Fruit fly (Drosophila melanogaster) whole organism, prepupa: Measurements from ENCODE around the gene unk.

Experiments
- CG10631 ChIP-seq: fragments of 200-800 bp; sonication (Bioruptor generic); optimal IDR thresholded peaks from 2 replicates; lab custom pipeline; 2016; ENCODE audit warnings: missing biosample characterization, missing genetic modification characterization
- CG10669 ChIP-seq: fragments of 200-800 bp; sonication (Bioruptor generic); optimal IDR thresholded peaks from 3 replicates; lab custom pipeline; 2018; ENCODE audit warnings: missing biosample characterization, mild to moderate bottlenecking, missing genetic modification characterization, moderate library complexity
- CG11294 ChIP-seq: fragments of 200-800 bp; sonication (Bioruptor generic); IDR thresholded peaks from 2 replicates; pipeline ENCODE4 v1.3.6; 2022; ENCODE audit warnings: missing biosample characterization, missing genetic modification characterization
- CG11762 ChIP-seq: fragments of 200-800 bp; sonication (Bioruptor generic); optimal IDR thresholded peaks from 3 replicates; lab custom pipeline; 2016; ENCODE audit warnings: missing biosample characterization, missing genetic modification characterization; ENCODE audit not compliant: insufficient read depth
- CG1621 ChIP-seq: fragments of 200-800 bp; sonication (Bioruptor generic); optimal IDR thresholded peaks from 3 replicates; lab custom pipeline; 2018; ENCODE audit warnings: missing biosample characterization, mild to moderate bottlenecking, missing genetic modification characterization
- CG3032 ChIP-seq: fragments of 200-800 bp; optimal IDR thresholded peaks from 2 replicates; lab custom pipeline; 2019; ENCODE audit warnings: missing biosample characterization, mild to moderate bottlenecking, missing genetic modification characterization, moderate library complexity
- CG31627 ChIP-seq: fragments of 200-800 bp; sonication (Bioruptor generic); optimal IDR thresholded peaks from 3 replicates; lab custom pipeline; 2016; ENCODE audit warnings: missing biosample characterization, missing genetic modification characterization
- CG32006 ChIP-seq: fragments of 200-800 bp; sonication (Bioruptor generic); optimal IDR thresholded peaks from 3 replicates; lab custom pipeline; 2017; ENCODE audit warnings: missing biosample characterization, mild to moderate bottlenecking, missing genetic modification characterization
- CG34406 ChIP-seq: fragments of 200-800 bp; sonication (Bioruptor generic); optimal IDR thresholded peaks from 3 replicates; lab custom pipeline; 2016; ENCODE audit warnings: missing biosample characterization, missing genetic modification characterization
- CG6792 ChIP-seq: fragments of 200-800 bp; sonication (Bioruptor generic); optimal IDR thresholded peaks from 3 replicates; lab custom pipeline; 2016; ENCODE audit warnings: missing biosample characterization, missing genetic modification characterization
- CG8119 ChIP-seq: fragments of 200-800 bp; sonication (Bioruptor generic); IDR thresholded peaks from 3 replicates; pipeline ENCODE4 v1.3.6; 2022; ENCODE audit warnings: missing biosample characterization, missing genetic modification characterization
- CG8632 ChIP-seq: fragments of 200-800 bp; sonication (Bioruptor generic); optimal IDR thresholded peaks from 3 replicates; lab custom pipeline; 2016; ENCODE audit warnings: missing biosample characterization, missing genetic modification characterization
- CG9139 ChIP-seq: fragments of 200-800 bp; sonication (Bioruptor generic); optimal IDR thresholded peaks from 3 replicates; lab custom pipeline; 2017; ENCODE audit warnings: missing biosample characterization, mild to moderate bottlenecking, missing genetic modification characterization
- Eip75B ChIP-seq: fragments of 200-800 bp; sonication (Bioruptor generic); optimal IDR thresholded peaks from 3 replicates; lab custom pipeline; 2016; ENCODE audit warnings: missing biosample characterization, missing genetic modification characterization
- Eip78C ChIP-seq: fragments of 200-800 bp; sonication (Bioruptor generic); peaks from one replicate; lab custom pipeline; 2016; ENCODE audit warnings: missing biosample characterization, missing genetic modification characterization
- Eip93F ChIP-seq: fragments of 200-800 bp; sonication (Bioruptor generic); optimal IDR thresholded peaks from 2 replicates; lab custom pipeline; 2016; ENCODE audit warnings: missing biosample characterization, mild to moderate bottlenecking, missing genetic modification characterization
- Ets21C ChIP-seq: fragments of 200-800 bp; sonication (Bioruptor generic); optimal IDR thresholded peaks from 3 replicates; lab custom pipeline; 2016; ENCODE audit warnings: missing biosample characterization, missing genetic modification characterization
- Ets96B ChIP-seq: fragments of 200-800 bp; optimal IDR thresholded peaks from 2 replicates; lab custom pipeline; 2019; ENCODE audit warnings: missing biosample characterization, mild to moderate bottlenecking, missing genetic modification characterization, moderate library complexity
- Gug ChIP-seq: fragments of 200-800 bp; sonication (Bioruptor generic); IDR thresholded peaks from 2 replicates; pipeline ENCODE4 v1.3.6; 2022; ENCODE audit warnings: missing biosample characterization, missing genetic modification characterization
- Hr38 ChIP-seq: sonication (Bioruptor generic); optimal IDR thresholded peaks from 2 replicates; lab custom pipeline; 2016; ENCODE audit warnings: missing biosample characterization, missing genetic modification characterization
- Hr39 ChIP-seq: fragments of 200-800 bp; sonication (Bioruptor generic); optimal IDR thresholded peaks from 2 replicates; lab custom pipeline; 2016; ENCODE audit warnings: missing biosample characterization, missing genetic modification characterization
- Hr4 ChIP-seq: fragments of 200-800 bp; sonication (Bioruptor generic); optimal IDR thresholded peaks from 3 replicates; lab custom pipeline; 2016; ENCODE audit warnings: missing biosample characterization, missing genetic modification characterization
- Met ChIP-seq: fragments of 200-800 bp; sonication (Bioruptor generic); optimal IDR thresholded peaks from 3 replicates; lab custom pipeline; 2016; ENCODE audit warnings: missing biosample characterization, missing genetic modification characterization
- OdsH ChIP-seq: fragments of 200-800 bp; sonication (Bioruptor generic); optimal IDR thresholded peaks from 3 replicates; lab custom pipeline; 2016; ENCODE audit warnings: missing biosample characterization, missing genetic modification characterization
- Sox102F ChIP-seq: fragments of 200-800 bp; sonication (Bioruptor generic); optimal IDR thresholded peaks from 2 replicates; lab custom pipeline; 2016; ENCODE audit warnings: missing biosample characterization, mild to moderate bottlenecking, missing genetic modification characterization
- Sox14 ChIP-seq: fragments of 200-800 bp; sonication (Bioruptor generic); optimal IDR thresholded peaks from 3 replicates; lab custom pipeline; 2016; ENCODE audit warnings: missing biosample characterization, missing genetic modification characterization
- Sox15 ChIP-seq: fragments of 200-800 bp; sonication (Bioruptor generic); optimal IDR thresholded peaks from 3 replicates; lab custom pipeline; 2016; ENCODE audit warnings: missing biosample characterization, missing genetic modification characterization
- achi ChIP-seq: fragments of 200-800 bp; sonication (Bioruptor generic); optimal IDR thresholded peaks from 3 replicates; lab custom pipeline; 2016; ENCODE audit warnings: missing biosample characterization, missing genetic modification characterization
- acj6 ChIP-seq: fragments of 200-800 bp; sonication (Bioruptor generic); optimal IDR thresholded peaks from 3 replicates; lab custom pipeline; 2016; ENCODE audit warnings: missing biosample characterization, missing genetic modification characterization
- dac ChIP-seq: fragments of 200-800 bp; sonication (Bioruptor generic); optimal IDR thresholded peaks from 2 replicates; lab custom pipeline; 2017; ENCODE audit warnings: missing biosample characterization, mild to moderate bottlenecking, missing genetic modification characterization
- dsx ChIP-seq: fragments of 200-800 bp; optimal IDR thresholded peaks from 3 replicates; lab custom pipeline; 2019; ENCODE audit warnings: missing biosample characterization, mild to moderate bottlenecking, missing genetic modification characterization, moderate library complexity; ENCODE audit not compliant: poor library complexity, severe bottlenecking
- eg ChIP-seq: fragments of 200-800 bp; sonication (Bioruptor generic); IDR thresholded peaks from 3 replicates; pipeline ENCODE4 v1.3.6; 2022; ENCODE audit warnings: missing biosample characterization, missing genetic modification characterization
- fd59A ChIP-seq: fragments of 200-800 bp; sonication (Bioruptor generic); optimal IDR thresholded peaks from 2 replicates; lab custom pipeline; 2017; ENCODE audit warnings: missing biosample characterization, mild to moderate bottlenecking, missing genetic modification characterization, missing genetic modification reagents
- fd85E ChIP-seq: fragments of 200-800 bp; sonication (Bioruptor generic); optimal IDR thresholded peaks from 3 replicates; lab custom pipeline; 2016; ENCODE audit warnings: missing biosample characterization, missing genetic modification characterization
- fkh ChIP-seq: fragments of 200-800 bp; sonication (Bioruptor generic); optimal IDR thresholded peaks from 3 replicates; lab custom pipeline; 2017; ENCODE audit warnings: missing biosample characterization, mild to moderate bottlenecking, missing genetic modification characterization, moderate library complexity
- net ChIP-seq: fragments of 200-800 bp; sonication (Bioruptor generic); optimal IDR thresholded peaks from 3 replicates; lab custom pipeline; 2016; ENCODE audit warnings: missing biosample characterization, missing genetic modification characterization
- spab ChIP-seq: fragments of 200-800 bp; sonication (Bioruptor generic); optimal IDR thresholded peaks from 2 replicates; lab custom pipeline; 2017; ENCODE audit warnings: missing biosample characterization, mild to moderate bottlenecking, missing genetic modification characterization, missing genetic modification reagents
- ss ChIP-seq, 2 experiments: fragments of 200-800 bp; sonication (Bioruptor generic); optimal IDR thresholded peaks; 2 replicates in 1 of 2; 3 replicates in 1 of 2; lab custom pipeline; 2017 to 2018; ENCODE audit warnings: mild to moderate bottlenecking in 2 of 2, missing biosample characterization in 2 of 2, missing genetic modification characterization in 2 of 2, moderate library complexity in 1 of 2
- svp ChIP-seq: fragments of 200-800 bp; sonication (Bioruptor generic); peaks from one replicate; lab custom pipeline; 2016; ENCODE audit warnings: missing biosample characterization, missing genetic modification characterization
- topi ChIP-seq: fragments of 200-800 bp; sonication (Bioruptor generic); optimal IDR thresholded peaks from 3 replicates; lab custom pipeline; 2016; ENCODE audit warnings: missing biosample characterization, missing genetic modification characterization
- vri ChIP-seq: fragments of 200-800 bp; sonication (Bioruptor generic); optimal IDR thresholded peaks from 3 replicates; lab custom pipeline; 2016; ENCODE audit warnings: missing biosample characterization, mild to moderate bottlenecking, missing genetic modification characterization

The unk gene

DNA sequence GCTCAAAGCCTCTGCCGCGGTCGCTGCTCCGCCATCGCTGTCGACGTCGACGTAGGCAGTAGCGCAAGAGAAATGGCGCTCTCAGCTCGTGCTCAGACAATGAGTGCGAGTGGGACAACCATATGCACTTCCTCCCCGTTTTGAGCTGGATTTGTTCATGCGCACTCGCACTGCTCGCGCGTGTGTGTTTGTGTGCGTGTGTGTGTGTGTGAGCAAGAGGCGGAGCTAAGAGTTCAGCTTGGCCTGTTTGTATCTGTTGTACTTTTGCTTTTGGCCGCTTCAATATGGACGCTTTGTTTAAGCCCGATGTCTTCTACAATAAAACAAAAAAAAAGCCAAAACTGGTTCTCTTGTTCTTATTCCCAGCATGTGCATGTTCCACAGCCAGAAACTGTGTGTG lies 43.5 kb upstream of the unk start (continued):
- TF ChIP-seq Sox102F = no peak
- no peak for TF ChIP-seq achi (GFP tag; lab: Kevin White, UChicago)
- peak; percentile 78 for TF ChIP-seq Sox14 (GFP tag; lab: Kevin White, UChicago)
- peak; percentile 74 for TF ChIP-seq Eip78C (GFP tag; lab: Kevin White, UChicago)
- TF ChIP-seq CG6792 (GFP tag; lab: Kevin White, UChicago) = peak; percentile 15
- no peak for TF ChIP-seq Hr39 (GFP tag; lab: Kevin White, UChicago)
- TF ChIP-seq fd85E (GFP tag; lab: Kevin White, UChicago) = no peak

DNA sequence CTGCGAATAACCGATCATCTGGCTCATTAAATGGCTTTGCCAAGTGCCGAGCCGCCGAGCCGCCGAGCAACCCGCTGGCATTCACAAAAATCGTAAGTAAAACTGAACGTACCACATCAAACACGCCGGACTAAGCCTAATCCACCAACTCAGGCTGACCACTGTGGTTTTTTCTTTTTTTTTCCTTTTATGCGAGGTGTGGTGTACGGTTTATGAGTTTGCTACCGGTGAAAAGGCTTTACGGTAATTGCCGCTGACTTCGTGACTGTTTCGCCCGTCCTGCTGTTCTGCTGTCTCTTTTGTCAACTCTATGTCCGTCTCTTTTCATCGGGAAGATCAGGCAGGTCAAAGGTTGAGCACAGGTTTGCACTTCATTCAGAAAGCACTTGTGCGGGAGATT lies 38.0 kb upstream of the unk start:
- TF ChIP-seq Met (GFP tag; lab: Kevin White, UChicago) (no peak), Eip93F (GFP tag; lab: Kevin White, UChicago) (no peak), OdsH (GFP tag; lab: Kevin White, UChicago) (no peak), vri (GFP tag; lab: Kevin White, UChicago) (no peak), CG11762 (GFP tag; lab: Kevin White, UChicago) (no peak), Ets21C (GFP tag; lab: Kevin White, UChicago) (no peak)

DNA sequence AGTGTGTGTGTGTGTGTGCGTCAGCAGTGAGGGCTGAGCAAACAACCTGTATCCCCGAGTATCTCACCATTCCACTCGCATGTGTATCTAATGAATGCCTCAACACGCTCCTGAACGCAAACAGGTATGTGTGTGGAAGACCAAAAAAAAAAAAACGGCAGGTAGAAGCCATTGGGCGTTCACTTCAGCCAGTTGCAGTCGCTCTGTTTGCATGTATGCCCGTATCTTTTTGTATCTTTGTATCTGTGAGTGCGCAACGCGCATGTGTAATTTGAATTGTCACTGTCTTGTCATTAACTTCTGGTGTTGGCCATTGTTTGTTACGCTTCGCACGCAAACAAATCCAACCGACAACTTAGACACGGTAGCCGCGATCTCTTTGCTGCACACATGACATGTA lies 35.7 kb upstream of the unk start:
- TF ChIP-seq ss (GFP tag; optimal IDR thresholded peaks at IDR 0.05; lab: Kevin White, UChicago) (peak in 1 of 2 experiments; percentile 41), fkh (GFP tag; lab: Kevin White, UChicago) (peak; percentile 63), OdsH (GFP tag; lab: Kevin White, UChicago) (no peak)

DNA sequence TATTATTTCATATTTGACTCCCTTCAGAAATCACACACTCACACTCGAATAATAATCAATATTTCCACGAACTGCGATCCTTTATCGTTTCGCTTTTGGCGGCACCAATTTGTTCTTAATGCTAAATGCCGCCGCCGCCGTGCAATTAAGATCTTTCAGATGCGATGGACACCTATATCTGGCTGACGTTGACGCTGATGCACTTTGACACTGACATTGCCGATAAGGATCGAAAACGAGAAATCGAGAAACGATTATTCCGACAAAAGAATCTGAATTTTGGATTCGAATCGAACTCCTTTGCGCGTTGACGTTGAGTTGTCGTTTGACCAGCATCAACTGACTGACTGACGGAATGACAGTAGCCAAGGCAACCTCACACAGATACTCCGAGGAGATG lies 35.3 kb upstream of the unk start:
- TF ChIP-seq Hr38 (GFP tag; lab: Kevin White, UChicago) (no peak), svp (peak; percentile 97), CG3032 (tag; lab: Kevin White, UChicago) (no peak)

DNA sequence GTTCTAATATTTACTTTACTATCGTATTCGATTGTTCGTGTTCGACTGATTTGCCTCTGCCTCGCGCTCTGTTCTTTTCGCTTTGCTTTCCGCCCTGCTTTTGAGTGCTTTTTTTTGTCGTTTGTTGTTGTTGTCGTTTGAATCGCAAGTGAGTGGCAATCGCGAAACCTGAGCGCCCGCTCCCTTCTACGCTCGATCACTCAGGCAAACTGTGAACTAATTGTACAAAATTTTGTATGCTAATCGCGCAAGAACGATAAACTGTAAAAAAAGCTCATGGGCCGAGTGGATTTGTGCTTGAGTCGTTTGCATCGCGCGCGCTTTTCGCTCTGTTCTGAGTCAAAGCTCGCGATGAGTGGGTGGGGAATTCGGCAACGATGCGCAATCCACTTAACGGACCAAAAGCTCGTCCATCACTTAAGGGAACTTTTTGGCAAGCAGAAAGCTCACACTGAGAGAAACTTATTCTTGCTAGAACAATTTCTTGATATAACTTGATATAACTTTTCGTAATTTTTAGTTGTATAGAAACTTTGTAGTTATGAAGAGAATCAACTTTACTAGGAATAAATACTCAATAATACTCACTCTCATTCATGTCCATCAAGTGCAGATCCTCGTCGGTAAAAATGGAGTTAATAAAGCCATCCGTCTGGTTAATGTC lies 33.6 kb upstream of the unk start:
- TF ChIP-seq achi (GFP tag; lab: Kevin White, UChicago) (peak; percentile 10), CG31627 (GFP tag; lab: Kevin White, UChicago) (peak; percentile 50), Eip75B (peak; percentile 58), CG9139 (GFP tag; lab: Kevin White, UChicago) (no peak), Hr4 (GFP tag; lab: Kevin White, UChicago) (no peak), CG8119 (GFP tag; lab: Robert Waterston, UW) (no peak), fd59A (GFP tag; lab: Kevin White, UChicago) (no peak), eg (peak; percentile 45; the same call in 2 of the 3 replicates), fkh (GFP tag; lab: Kevin White, UChicago) (no peak), Hr39 (GFP tag; lab: Kevin White, UChicago) (no peak), Eip78C (GFP tag; lab: Kevin White, UChicago) (peak; percentile 80), ss (GFP tag; optimal IDR thresholded peaks at IDR 0.05; lab: Kevin White, UChicago) (no peak), Sox15 (GFP tag; lab: Kevin White, UChicago) (no peak), Gug (GFP tag; lab: Robert Waterston, UW) (no peak), CG32006 (GFP tag; lab: Kevin White, UChicago) (peak; percentile 12), vri (GFP tag; lab: Kevin White, UChicago) (no peak), net (GFP tag; lab: Kevin White, UChicago) (peak; percentile 5), svp (peak; percentile 88), CG3032 (tag; lab: Kevin White, UChicago) (peak; percentile 2), topi (GFP tag; lab: Kevin White, UChicago) (peak; percentile 59), dsx (GFP tag; lab: Kevin White, UChicago) (peak; percentile 15), CG10669 (peak; percentile 37), Met (GFP tag; lab: Kevin White, UChicago) (peak; percentile 64), dac (GFP tag; lab: Kevin White, UChicago) (no peak), CG8632 (GFP tag; lab: Kevin White, UChicago) (peak; percentile 21), Sox102F (peak; percentile 44), OdsH (GFP tag; lab: Kevin White, UChicago) (peak; percentile 12), CG11294 (GFP tag; lab: Robert Waterston, UW) (no peak), CG1621 (tag; lab: Kevin White, UChicago) (no peak), CG34406 (GFP tag; lab: Kevin White, UChicago) (no peak), spab (no peak), acj6 (GFP tag; lab: Kevin White, UChicago) (peak; percentile 21), CG10631 (no peak), Ets21C (GFP tag; lab: Kevin White, UChicago) (no peak), Ets96B (tag; lab: Kevin White, UChicago) (peak; percentile 32)
